Worm (Caenorhabditis elegans) whole organism, L1 larva: ENCODE results near the gene srlf-37.

Experiments used
- dpl-1 ChIP-seq, 3 experiments: fragments of 150-350 bp in 2 of 3; sonication (generic microtip) in 1 of 3; optimal IDR thresholded peaks; 2 replicates each; lab custom pipeline; 2014 to 2017; ENCODE audit warnings: missing biosample characterization in 3 of 3, missing genetic modification characterization in 3 of 3, missing genetic modification reagents in 3 of 3
- elt-3 ChIP-seq, 6 experiments: fragments of 150-350 bp in 1 of 6; sonication (generic microtip); optimal IDR thresholded peaks; 2 replicates each; lab custom pipeline; 2017 to 2018; ENCODE audit warnings: missing biosample characterization in 6 of 6, missing genetic modification characterization in 6 of 6, inconsistent platforms in 1 of 6
- lsy-2 ChIP-seq, 2 experiments: fragments of 150-350 bp; optimal IDR thresholded peaks; 2 replicates each; lab custom pipeline; 2014; ENCODE audit warnings: missing biosample characterization in 2 of 2, missing genetic modification characterization in 2 of 2
- mab-9 ChIP-seq: fragments of 200-800 bp; sonication (Bioruptor generic); IDR thresholded peaks from 2 replicates; pipeline ENCODE4 v1.3.6; 2022; ENCODE audit warnings: missing genetic modification reagents, missing genetic modification characterization, missing compliant biosample characterization
- nhr-11 ChIP-seq: fragments of 150-350 bp; optimal IDR thresholded peaks from 2 replicates; lab custom pipeline; 2014; ENCODE audit warnings: missing biosample characterization, missing genetic modification characterization
- nhr-237 ChIP-seq: fragments of 150-350 bp; optimal IDR thresholded peaks from 2 replicates; lab custom pipeline; 2014; ENCODE audit warnings: missing biosample characterization, missing genetic modification characterization
- snpc-4 ChIP-seq: fragments of 150-350 bp; optimal IDR thresholded peaks from 2 replicates; lab custom pipeline; 2014; ENCODE audit warnings: missing biosample characterization, missing genetic modification characterization

DNA sequence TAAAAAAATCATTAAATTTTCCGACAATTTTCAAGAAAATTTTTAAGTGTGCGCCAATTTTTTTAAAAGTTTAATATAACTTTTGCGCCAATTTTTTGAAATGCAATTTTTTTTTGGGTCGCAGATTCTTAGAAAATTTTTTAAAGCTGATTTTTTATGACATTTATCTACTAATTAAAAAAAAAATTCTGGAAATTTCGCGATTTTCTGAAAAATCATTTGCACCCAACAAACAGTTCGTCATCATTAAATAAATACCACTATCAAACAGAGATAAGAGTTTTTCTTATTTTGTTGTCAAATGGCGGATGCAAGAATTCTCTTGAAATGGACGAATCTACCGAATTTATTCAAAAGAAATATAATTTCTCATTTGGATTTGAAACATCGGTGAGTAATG is 11.3 kb upstream of the srlf-37 start, which contains the start of gene F48G7.13:
- TF ChIP-seq mab-9 (GFP tag; lab: Robert Waterston, UW) = no peak
- no peak for TF ChIP-seq elt-3 (tag; optimal IDR thresholded peaks at IDR 0.05; lab: Kevin White, UChicago)
- TF ChIP-seq nhr-237 = no peak
- no peak for TF ChIP-seq nhr-11
- TF ChIP-seq snpc-4 (tag; lab: Kevin White, UChicago) = no peak
- no peak for TF ChIP-seq lsy-2 (tag; optimal IDR thresholded peaks at IDR 0.05; lab: Kevin White, UChicago)
- TF ChIP-seq dpl-1 (GFP tag; optimal IDR thresholded peaks at IDR 0.05; lab: Kevin White, UChicago) = no peak
